Worm (Caenorhabditis elegans): ENCODE data around the gene C01G12.5.

C01G12.5 gene

ce11 chrII:14598367-14598766 is 11.1 kb upstream of the C01G12.5 start (continued):
- peak; percentile 52 for TF ChIP-seq tbp1 (GFP tag; optimal IDR thresholded peaks at IDR 0.05)
- TF ChIP-seq aptf-2 (GFP tag; conservative IDR thresholded peaks at IDR 0.05) = no peak
- TF ChIP-seq lsy-27 (tag; optimal IDR thresholded peaks at IDR 0.05; ENCODE audit: borderline replicate concordance, insufficient read depth) = no peak
- TF ChIP-seq mcd-1 (GFP tag; IDR thresholded peaks at IDR 0.05) = no peak; the same call in 1 of the 2 replicates
- TF ChIP-seq lin-54 (GFP tag; optimal IDR thresholded peaks at IDR 0.05) = peak; percentile 40
- TF ChIP-seq lin-26 (GFP tag; IDR thresholded peaks at IDR 0.05) = no peak
- TF ChIP-seq hrde-1 (tag; optimal IDR thresholded peaks at IDR 0.05; ENCODE audit: borderline replicate concordance) = no peak
- no peak for TF ChIP-seq repo-1 (tag; optimal IDR thresholded peaks at IDR 0.05)
- TF ChIP-seq let-526 (GFP tag; IDR thresholded peaks at IDR 0.05) = peak; percentile 31; the same call in 1 of the 2 replicates
- peak; percentile 6 for TF ChIP-seq F23B12.7 (tag; optimal IDR thresholded peaks at IDR 0.05; ENCODE audit: insufficient read depth)
- TF ChIP-seq zfh-2 (GFP tag; conservative IDR thresholded peaks at IDR 0.05) = no peak
- no peak for TF ChIP-seq lag-1 (GFP tag; IDR thresholded peaks at IDR 0.05)
- TF ChIP-seq madf-6 (GFP tag; IDR thresholded peaks at IDR 0.05) = no peak
- TF ChIP-seq nfya-1 (tag; optimal IDR thresholded peaks at IDR 0.05; ENCODE audit: borderline replicate concordance, insufficient read depth) = no peak
- TF ChIP-seq rcor-1 (GFP tag; IDR thresholded peaks at IDR 0.05) = no peak
- no peak for TF ChIP-seq hlh-26 (GFP tag; conservative IDR thresholded peaks at IDR 0.05)
- TF ChIP-seq xnd-1 (tag; optimal IDR thresholded peaks at IDR 0.05) = no peak
- TF ChIP-seq let-607 (tag; optimal IDR thresholded peaks at IDR 0.05) = peak in 1 of 2 experiments; percentile 36
- no peak for TF ChIP-seq ceh-91 (GFP tag; IDR thresholded peaks at IDR 0.05)
- TF ChIP-seq snpc-1.3 (tag; optimal IDR thresholded peaks at IDR 0.05; ENCODE audit: insufficient read depth) = no peak
- TF ChIP-seq B0019.2 (GFP tag; conservative IDR thresholded peaks at IDR 0.05) = no peak
- TF ChIP-seq sea-2 (GFP tag; IDR thresholded peaks at IDR 0.05) = no peak
- TF ChIP-seq B0336.3 (GFP tag; IDR thresholded peaks at IDR 0.05) = peak; percentile 84
- no peak for TF ChIP-seq ceh-27 (GFP tag; optimal IDR thresholded peaks at IDR 0.05)
- no peak for TF ChIP-seq pbrm-1 (GFP tag; IDR thresholded peaks at IDR 0.05)
- TF ChIP-seq sptf-2 (GFP tag; optimal IDR thresholded peaks at IDR 0.05) = no peak
- peak; percentile 66 for TF ChIP-seq atf-7 (tag; optimal IDR thresholded peaks at IDR 0.05)
- no peak for TF ChIP-seq nfya-2 (GFP tag; IDR thresholded peaks at IDR 0.05)
- TF ChIP-seq akir-1 (GFP tag; optimal IDR thresholded peaks at IDR 0.05) = no peak
- TF ChIP-seq Y67H2A.10 (GFP tag; conservative IDR thresholded peaks at IDR 0.05) = no peak
- TF ChIP-seq mes-4 (tag; optimal IDR thresholded peaks at IDR 0.05) = no peak
- TF ChIP-seq F10E7.11 (tag; optimal IDR thresholded peaks at IDR 0.05) = no peak
- TF ChIP-seq pha-4 (tag; optimal IDR thresholded peaks at IDR 0.05) = no peak
- TF ChIP-seq nhr-120 (GFP tag; IDR thresholded peaks at IDR 0.05) = no peak
- TF ChIP-seq F52B5.7 (tag; optimal IDR thresholded peaks at IDR 0.05) = no peak
- TF ChIP-seq T07F8.4 (tag; optimal IDR thresholded peaks at IDR 0.05) = no peak
- TF ChIP-seq Y95B8A.8 (GFP tag; IDR thresholded peaks at IDR 0.05) = no peak
- TF ChIP-seq ztf-3 (GFP tag; optimal IDR thresholded peaks at IDR 0.05) = no peak
- peak; percentile 28 for TF ChIP-seq ZK185.1 (tag; optimal IDR thresholded peaks at IDR 0.05; ENCODE audit: poor library complexity, severe bottlenecking)
- TF ChIP-seq ceh-79 (tag; optimal IDR thresholded peaks at IDR 0.05) = no peak
- no peak for TF ChIP-seq him-1 (tag; optimal IDR thresholded peaks at IDR 0.05)
- TF ChIP-seq madf-8 (GFP tag; conservative IDR thresholded peaks at IDR 0.05) = no peak
- no peak for TF ChIP-seq ets-4 (GFP tag; optimal IDR thresholded peaks at IDR 0.05)
- TF ChIP-seq hsf-1 (GFP tag; IDR thresholded peaks at IDR 0.05) = peak; percentile 83
- TF ChIP-seq nhr-80 (tag; optimal IDR thresholded peaks at IDR 0.05) = peak; percentile 36
- TF ChIP-seq lsl-1 (GFP tag; optimal IDR thresholded peaks at IDR 0.05) = no peak
- no peak for TF ChIP-seq F33H1.4 (GFP tag; IDR thresholded peaks at IDR 0.05)
- no peak for TF ChIP-seq aptf-3 (GFP tag; IDR thresholded peaks at IDR 0.05)

Data from whole organism, young adult.